Fruit fly (Drosophila melanogaster): ENCODE measurements around the gene Ccp84Ae.

Gene Ccp84Ae

dm6 chr3R:6664371-6665116 is 27.0 kb downstream of the Ccp84Ae start (continued):
- TF ChIP-seq sd (tag; optimal IDR thresholded peaks at IDR 0.05) (no peak), CG18619 (GFP tag; optimal IDR thresholded peaks at IDR 0.05) (no peak), caup (GFP tag; optimal IDR thresholded peaks at IDR 0.05; ENCODE audit: severe bottlenecking) (no peak), knrl (GFP tag; IDR thresholded peaks at IDR 0.05; ENCODE audit: partially characterized antibody) (0 out of 3 replicates have a peak, but pooled peaks have one; percentile 13), CG11723 (GFP tag; optimal IDR thresholded peaks at IDR 0.05) (no peak), ash1 (GFP tag; optimal IDR thresholded peaks at IDR 0.05) (no peak), tll (GFP tag; optimal IDR thresholded peaks at IDR 0.05) (peak in 1 of 2 experiments; percentile 59), CG7556 (GFP tag; optimal IDR thresholded peaks at IDR 0.05) (peak; percentile 65)

dm6 chr3R:6663289-6663666 is 28.3 kb downstream of the Ccp84Ae start:
- TF ChIP-seq tll (GFP tag; optimal IDR thresholded peaks at IDR 0.05): peak in 1 of 2 experiments; percentile 93
- 0 out of 3 replicates have a peak, but pooled peaks have one; percentile 1 for TF ChIP-seq row (GFP tag; IDR thresholded peaks at IDR 0.05)
- TF ChIP-seq Atf-2 (GFP tag; optimal IDR thresholded peaks at IDR 0.05): no peak

dm6 chr3R:6662613-6663288 is 28.8 kb downstream of the Ccp84Ae start:
- TF ChIP-seq CG10274 (GFP tag; optimal IDR thresholded peaks at IDR 0.05) (no peak), C15 (GFP tag; IDR thresholded peaks at IDR 0.05) (no peak), ase (GFP tag; IDR thresholded peaks at IDR 0.05) (no peak), emc (GFP tag; optimal IDR thresholded peaks at IDR 0.05) (no peak), CG30431 (GFP tag; optimal IDR thresholded peaks at IDR 0.05) (no peak), sens-2 (GFP tag; IDR thresholded peaks at IDR 0.05) (no peak), CG16813 (GFP tag; IDR thresholded peaks at IDR 0.05; ENCODE audit: partially characterized antibody) (0 out of 3 replicates have a peak, but pooled peaks have one; percentile 21), CG7556 (GFP tag; optimal IDR thresholded peaks at IDR 0.05) (no peak), CG10267 (tag; optimal IDR thresholded peaks at IDR 0.05) (peak; percentile 4), Elba2 (GFP tag; optimal IDR thresholded peaks at IDR 0.05) (peak; percentile 28), CG18011 (GFP tag; optimal IDR thresholded peaks at IDR 0.05) (no peak), Neu2 (GFP tag; optimal IDR thresholded peaks at IDR 0.05; ENCODE audit: borderline replicate concordance) (no peak), CG1024 (GFP tag; IDR thresholded peaks at IDR 0.05) (no peak), Myb (GFP tag; optimal IDR thresholded peaks at IDR 0.05) (no peak), Nf-YB (GFP tag; optimal IDR thresholded peaks at IDR 0.05) (no peak), CG15073 (GFP tag; optimal IDR thresholded peaks at IDR 0.05) (no peak), Adf1 (GFP tag; IDR thresholded peaks at IDR 0.05) (no peak), E2f1 (GFP tag; IDR thresholded peaks at IDR 0.05) (no peak), CG31388 (GFP tag; optimal IDR thresholded peaks at IDR 0.05) (no peak), Ada2b (GFP tag; IDR thresholded peaks at IDR 0.05) (no peak), prd (optimal IDR thresholded peaks at IDR 0.05) (no peak), prd (GFP tag; IDR thresholded peaks at IDR 0.05) (peak; percentile 63; the same call in 2 of the 3 replicates), twi (tag; optimal IDR thresholded peaks at IDR 0.05) (no peak), Chrac-16 (GFP tag; optimal IDR thresholded peaks at IDR 0.05) (no peak), CG31441 (GFP tag; IDR thresholded peaks at IDR 0.05) (no peak), Hand (GFP tag; optimal IDR thresholded peaks at IDR 0.05) (no peak), Mrtf (GFP tag; IDR thresholded peaks at IDR 0.05) (no peak), disco-r (GFP tag; optimal IDR thresholded peaks at IDR 0.05) (no peak), TFAM (GFP tag; optimal IDR thresholded peaks at IDR 0.05) (no peak), Dfd (GFP tag; optimal IDR thresholded peaks at IDR 0.05) (no peak), D19A (tag; optimal IDR thresholded peaks at IDR 0.05) (no peak), p53 (GFP tag; optimal IDR thresholded peaks at IDR 0.05) (no peak), E2f2 (GFP tag; IDR thresholded peaks at IDR 0.05) (no peak), CG13296 (GFP tag; optimal IDR thresholded peaks at IDR 0.05) (no peak), CG14860 (GFP tag; IDR thresholded peaks at IDR 0.05; ENCODE audit: partially characterized antibody) (no peak), CG11504 (tag; optimal IDR thresholded peaks at IDR 0.05) (no peak)
